Fruit fly (Drosophila melanogaster): ENCODE data around the gene CG6231.

dm6 chr3R:19650718-19651117, 18.2 kb upstream of the CG6231 start, which contains the start of gene CG31219:
- TF ChIP-seq tai (GFP tag; optimal IDR thresholded peaks at IDR 0.05) (no peak), Sp1 (GFP tag; optimal IDR thresholded peaks at IDR 0.05) (no peak), Myc (optimal IDR thresholded peaks at IDR 0.05) (no peak), jim (GFP tag; optimal IDR thresholded peaks at IDR 0.05) (no peak), Abd-B (GFP tag; optimal IDR thresholded peaks at IDR 0.05) (no peak), ey (GFP tag; optimal IDR thresholded peaks at IDR 0.05) (no peak), psq (GFP tag; optimal IDR thresholded peaks at IDR 0.05) (no peak), fru (GFP tag; optimal IDR thresholded peaks at IDR 0.05) (no peak), Dfd (GFP tag; optimal IDR thresholded peaks at IDR 0.05) (no peak)
